Worm (Caenorhabditis elegans) whole organism, L3 larva: ENCODE measurements around the gene ucr-1.

Experiments used
- R02D3.7 ChIP-seq: fragments of 150-350 bp; optimal IDR thresholded peaks from 2 replicates; lab custom pipeline; 2014; ENCODE audit warnings: missing biosample characterization, missing genetic modification characterization
- ZK546.5 ChIP-seq: sonication (generic microtip); optimal IDR thresholded peaks from 2 replicates; lab custom pipeline; 2017; ENCODE audit warnings: missing biosample characterization, missing genetic modification characterization
- aly-2 ChIP-seq: fragments of 150-350 bp; optimal IDR thresholded peaks from 2 replicates; lab custom pipeline; 2014; ENCODE audit warnings: missing biosample characterization, missing genetic modification characterization
- ama-1 ChIP-seq: fragments of 150-350 bp; optimal IDR thresholded peaks from 2 replicates; lab custom pipeline; 2018
- ceh-16 ChIP-seq: sonication (generic microtip); optimal IDR thresholded peaks from 2 replicates; lab custom pipeline; 2017; ENCODE audit warnings: missing biosample characterization, missing genetic modification characterization
- ceh-28 ChIP-seq: fragments of 150-350 bp; optimal IDR thresholded peaks from 2 replicates; lab custom pipeline; 2014; ENCODE audit warnings: missing biosample characterization, missing genetic modification reagents, missing genetic modification characterization
- ceh-82 ChIP-seq: fragments of 150-350 bp; optimal IDR thresholded peaks from 2 replicates; lab custom pipeline; 2014; ENCODE audit warnings: missing biosample characterization, missing genetic modification characterization
- ceh-9 ChIP-seq: sonication (generic microtip); optimal IDR thresholded peaks from 2 replicates; lab custom pipeline; 2018; ENCODE audit warnings: missing biosample characterization, missing genetic modification characterization
- daf-12 ChIP-seq: fragments of 150-350 bp; optimal IDR thresholded peaks from 2 replicates; lab custom pipeline; 2014; ENCODE audit warnings: missing biosample characterization, missing genetic modification reagents, missing genetic modification characterization
- egl-5 ChIP-seq: fragments of 150-350 bp; optimal IDR thresholded peaks from 2 replicates; lab custom pipeline; 2017; ENCODE audit warnings: missing biosample characterization, missing genetic modification reagents, missing genetic modification characterization, inconsistent platforms
- elt-1 ChIP-seq: fragments of 150-350 bp; optimal IDR thresholded peaks from 2 replicates; lab custom pipeline; 2014; ENCODE audit warnings: missing biosample characterization, missing genetic modification characterization
- elt-2 ChIP-seq: sonication (generic microtip); optimal IDR thresholded peaks from 2 replicates; lab custom pipeline; 2016; ENCODE audit warnings: missing genetic modification reagents, mild to moderate bottlenecking, missing genetic modification characterization, missing compliant biosample characterization
- elt-3 ChIP-seq, 3 experiments: fragments of 150-350 bp in 1 of 3; sonication (generic microtip) in 2 of 3; optimal IDR thresholded peaks; 2 replicates in 2 of 3; 4 replicates in 1 of 3; lab custom pipeline; 2014 to 2017; ENCODE audit warnings: missing biosample characterization in 3 of 3, missing genetic modification characterization in 3 of 3
- eor-1 ChIP-seq, 2 experiments: fragments of 150-350 bp; optimal IDR thresholded peaks; 2 replicates each; lab custom pipeline; 2014 to 2018; ENCODE audit warnings: missing biosample characterization in 2 of 2, missing genetic modification characterization in 2 of 2
- fkh-10 ChIP-seq: sonication (generic microtip); optimal IDR thresholded peaks from 2 replicates; lab custom pipeline; 2017; ENCODE audit warnings: missing biosample characterization, missing genetic modification reagents, missing genetic modification characterization
- hmg-11 ChIP-seq: sonication (generic microtip); optimal IDR thresholded peaks from 2 replicates; lab custom pipeline; 2016; ENCODE audit warnings: missing genetic modification characterization, missing compliant biosample characterization
- lin-15B ChIP-seq: fragments of 150-350 bp; optimal IDR thresholded peaks from 2 replicates; lab custom pipeline; 2014; ENCODE audit warnings: missing biosample characterization, missing genetic modification characterization
- lin-39 ChIP-seq: fragments of 150-350 bp; optimal IDR thresholded peaks from 2 replicates; lab custom pipeline; 2018; ENCODE audit warnings: missing biosample characterization, missing genetic modification reagents, missing genetic modification characterization
- lsy-12 ChIP-seq: sonication (generic microtip); optimal IDR thresholded peaks from 2 replicates; lab custom pipeline; 2016; ENCODE audit warnings: mild to moderate bottlenecking, missing genetic modification characterization, missing compliant biosample characterization
- nfya-1 ChIP-seq: sonication (generic microtip); optimal IDR thresholded peaks from 2 replicates; lab custom pipeline; 2017; ENCODE audit warnings: missing genetic modification characterization, mild to moderate bottlenecking, missing compliant biosample characterization, antibody characterized with exemption, moderate library complexity; ENCODE audit not compliant: insufficient read depth
- nhr-11 ChIP-seq: fragments of 150-350 bp; optimal IDR thresholded peaks from 2 replicates; lab custom pipeline; 2014; ENCODE audit warnings: missing biosample characterization, missing genetic modification characterization
- nhr-12 ChIP-seq: fragments of 150-350 bp; optimal IDR thresholded peaks from 2 replicates; lab custom pipeline; 2014; ENCODE audit warnings: missing biosample characterization, missing genetic modification characterization
- nhr-23 ChIP-seq: fragments of 150-350 bp; optimal IDR thresholded peaks from 2 replicates; lab custom pipeline; 2014; ENCODE audit warnings: missing biosample characterization, missing genetic modification reagents, missing genetic modification characterization
- nhr-237 ChIP-seq: fragments of 150-350 bp; optimal IDR thresholded peaks from 2 replicates; lab custom pipeline; 2014; ENCODE audit warnings: missing biosample characterization, missing genetic modification characterization
- nhr-43 ChIP-seq: sonication (generic microtip); optimal IDR thresholded peaks from 2 replicates; lab custom pipeline; 2016; ENCODE audit warnings: mild to moderate bottlenecking, missing genetic modification characterization, missing compliant biosample characterization; ENCODE audit not compliant: poor library complexity, severe bottlenecking
- nhr-67 ChIP-seq: fragments of 150-350 bp; optimal IDR thresholded peaks from 2 replicates; lab custom pipeline; 2014; ENCODE audit warnings: missing biosample characterization, missing genetic modification characterization
- nhr-76 ChIP-seq: fragments of 150-350 bp; sonication (generic microtip); optimal IDR thresholded peaks from 5 replicates; lab custom pipeline; 2014; ENCODE audit warnings: missing biosample characterization, missing genetic modification characterization
- pha-4 ChIP-seq: fragments of 150-350 bp; optimal IDR thresholded peaks from 2 replicates; lab custom pipeline; 2014; ENCODE audit warnings: missing biosample characterization, missing genetic modification reagents, missing genetic modification characterization
- pqm-1 ChIP-seq: fragments of 150-350 bp; optimal IDR thresholded peaks from 2 replicates; lab custom pipeline; 2017; ENCODE audit warnings: missing biosample characterization, missing genetic modification characterization, inconsistent platforms
- sea-2 ChIP-seq: fragments of 150-350 bp; sonication (generic microtip); optimal IDR thresholded peaks from 4 replicates; lab custom pipeline; 2014; ENCODE audit warnings: missing biosample characterization, missing genetic modification reagents, missing genetic modification characterization
- snpc-4 ChIP-seq: fragments of 150-350 bp; optimal IDR thresholded peaks from 2 replicates; lab custom pipeline; 2014; ENCODE audit warnings: missing biosample characterization, missing genetic modification characterization
- tbx-2 ChIP-seq: sonication (generic microtip); optimal IDR thresholded peaks from 2 replicates; lab custom pipeline; 2016; ENCODE audit warnings: mild to moderate bottlenecking, missing genetic modification characterization, missing compliant biosample characterization
- unc-62 ChIP-seq: fragments of 150-350 bp; sonication (generic microtip); optimal IDR thresholded peaks from 4 replicates; lab custom pipeline; 2014; ENCODE audit warnings: missing biosample characterization, missing genetic modification reagents, missing genetic modification characterization
- zag-1 ChIP-seq: fragments of 150-350 bp; optimal IDR thresholded peaks from 2 replicates; lab custom pipeline; 2014; ENCODE audit warnings: missing biosample characterization, missing genetic modification characterization
- ztf-11 ChIP-seq: fragments of 150-350 bp; optimal IDR thresholded peaks from 2 replicates; lab custom pipeline; 2014; ENCODE audit warnings: missing biosample characterization, missing genetic modification characterization
- ztf-4 ChIP-seq: fragments of 150-350 bp; optimal IDR thresholded peaks from 2 replicates; lab custom pipeline; 2014; ENCODE audit warnings: missing biosample characterization, missing genetic modification characterization

The ucr-1 gene

ce11 chrIII:5553098-5553497 lies 38.8 kb upstream of the ucr-1 start:
- TF ChIP-seq pqm-1 (tag; lab: Kevin White, UChicago): peak; percentile 70
- TF ChIP-seq nhr-76: no peak
- TF ChIP-seq elt-2 (tag; lab: Kevin White, UChicago): peak; percentile 87
- TF ChIP-seq ama-1: peak; percentile 35
- no peak for TF ChIP-seq hmg-11
- peak; percentile 52 for TF ChIP-seq elt-1 (tag; lab: Kevin White, UChicago)
- no peak for TF ChIP-seq elt-3 (tag; optimal IDR thresholded peaks at IDR 0.05; lab: Kevin White, UChicago)
- peak; percentile 53 for TF ChIP-seq pha-4

ce11 chrIII:5554884-5555500 lies 36.9 kb upstream of the ucr-1 start, which contains the start of the genes nmad-1 and hach-1:
Gene nmad-1, minus strand, starts transcription at chrIII:5554934.
Gene hach-1, plus strand, starts transcription at chrIII:5555450.
- no peak for TF ChIP-seq nhr-12 (tag; lab: Kevin White, UChicago)
- peak; percentile 59 for TF ChIP-seq lin-39
- peak; percentile 49 for TF ChIP-seq elt-2 (tag; lab: Kevin White, UChicago)
- peak; percentile 15 for TF ChIP-seq ceh-82 (tag; lab: Kevin White, UChicago)
- peak; percentile 63 for TF ChIP-seq R02D3.7 (tag; lab: Kevin White, UChicago)
- peak; percentile 30 for TF ChIP-seq tbx-2 (tag; lab: Kevin White, UChicago)
- peak; percentile 63 for TF ChIP-seq snpc-4 (tag; lab: Kevin White, UChicago)
- TF ChIP-seq elt-3 (tag; optimal IDR thresholded peaks at IDR 0.05; lab: Kevin White, UChicago): no peak
- TF ChIP-seq hmg-11: peak; percentile 94
- peak; percentile 63 for TF ChIP-seq lsy-12 (tag; lab: Kevin White, UChicago)
- TF ChIP-seq lin-15B (tag; lab: Kevin White, UChicago): peak; percentile 70
- TF ChIP-seq pha-4: peak; percentile 60
- TF ChIP-seq nhr-43 (tag; lab: Kevin White, UChicago): peak; percentile 94
- TF ChIP-seq zag-1 (tag; lab: Kevin White, UChicago): no peak
- peak; percentile 68 for TF ChIP-seq nfya-1 (tag; lab: Kevin White, UChicago)
- peak; percentile 60 for TF ChIP-seq ceh-28
- peak; percentile 77 for TF ChIP-seq nhr-23
- no peak for TF ChIP-seq ceh-9
- TF ChIP-seq egl-5 (tag; lab: Kevin White, UChicago): peak; percentile 67
- TF ChIP-seq nhr-67 (tag; lab: Kevin White, UChicago): peak; percentile 64
- peak; percentile 16 for TF ChIP-seq elt-1 (tag; lab: Kevin White, UChicago)
- no peak for TF ChIP-seq ztf-4 (tag; lab: Kevin White, UChicago)

DNA sequence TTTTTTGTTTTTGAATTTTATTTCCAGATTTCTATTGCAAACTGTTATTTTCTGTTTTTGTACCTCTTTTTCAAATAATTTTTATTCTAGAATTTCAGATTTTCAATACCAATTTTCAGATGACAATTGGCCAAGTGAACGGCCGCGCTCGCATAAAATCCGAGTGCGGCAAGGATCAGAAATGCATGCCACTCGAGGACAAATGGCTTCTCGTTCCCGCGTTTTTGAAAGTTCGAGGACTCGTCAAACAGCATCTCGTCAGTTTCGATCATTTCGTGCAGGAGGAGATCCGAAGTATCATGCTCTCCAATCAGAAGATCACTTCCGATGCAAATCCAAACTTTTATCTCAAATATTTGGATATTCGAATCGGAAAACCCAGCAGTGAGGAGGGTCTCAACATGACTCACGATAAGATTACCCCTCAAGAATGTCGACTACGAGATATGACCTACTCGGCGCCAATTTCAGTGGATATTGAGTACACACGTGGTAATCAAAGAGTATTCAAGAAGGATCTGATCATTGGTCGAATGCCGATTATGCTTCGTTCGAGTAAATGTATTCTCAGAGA lies 34.6 kb upstream of the ucr-1 start, which contains the start of gene rpc-2:
Gene rpc-2 (plus strand): TSS at position 120 of the 574 bp plus-strand sequence.
- TF ChIP-seq sea-2 (no peak), nhr-23 (no peak), aly-2 (no peak), tbx-2 (tag; lab: Kevin White, UChicago) (no peak), ama-1 (peak; percentile 64), nhr-237 (tag; lab: Kevin White, UChicago) (no peak), lin-15B (tag; lab: Kevin White, UChicago) (no peak), hmg-11 (no peak), daf-12 (no peak), pqm-1 (tag; lab: Kevin White, UChicago) (no peak), lin-39 (no peak), ZK546.5 (tag; lab: Kevin White, UChicago) (no peak), nhr-11 (tag; lab: Kevin White, UChicago) (no peak), eor-1 (tag; optimal IDR thresholded peaks at IDR 0.05; lab: Kevin White, UChicago) (no peak), fkh-10 (GFP tag; lab: Kevin White, UChicago) (no peak), elt-2 (tag; lab: Kevin White, UChicago) (peak; percentile 8), ceh-16 (tag; lab: Kevin White, UChicago) (no peak), ztf-11 (tag; lab: Kevin White, UChicago) (no peak)

DNA sequence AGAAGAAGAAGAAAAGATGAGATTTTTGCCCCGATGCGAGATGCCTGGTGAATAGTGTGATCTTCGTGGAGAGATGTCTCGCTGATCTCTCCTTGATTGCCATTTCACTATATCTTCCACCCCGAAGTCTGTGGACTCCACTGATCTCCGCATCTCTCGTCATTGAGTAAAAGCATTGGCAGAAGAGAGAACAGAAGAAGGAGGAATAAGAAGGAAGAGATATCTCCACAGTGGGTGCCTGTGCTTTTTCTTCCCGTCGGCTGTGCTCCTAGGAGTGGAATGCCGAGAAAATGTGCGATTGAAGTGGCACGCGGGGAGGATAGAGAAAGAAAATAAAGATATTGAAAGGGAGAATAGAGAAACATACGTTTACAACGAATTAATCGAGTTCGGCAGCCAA lies 28.3 kb upstream of the ucr-1 start:
- TF ChIP-seq nhr-11 (tag; lab: Kevin White, UChicago) (no peak), nfya-1 (tag; lab: Kevin White, UChicago) (peak; percentile 23), eor-1 (tag; optimal IDR thresholded peaks at IDR 0.05; lab: Kevin White, UChicago) (no peak), unc-62 (GFP tag; lab: Kevin White, UChicago) (no peak)
